Worm (Caenorhabditis elegans) whole organism, young adult: ENCODE data around the gene W06G6.9.

ENCODE experiments used
- F22D6.2 ChIP-seq: sonication (generic microtip); optimal IDR thresholded peaks from 2 replicates; lab custom pipeline; 2016; ENCODE audit warnings: mild to moderate bottlenecking, missing genetic modification characterization, missing compliant biosample characterization
- F33H1.4 ChIP-seq: fragments of 200-800 bp; sonication (Bioruptor generic); IDR thresholded peaks from 2 replicates; pipeline ENCODE4 v1.3.6; 2022; ENCODE audit warnings: missing genetic modification reagents, missing genetic modification characterization, missing compliant biosample characterization

ce11 chrV:16600623-16601022, 45.6 kb downstream of the W06G6.9 start, which contains the start of gene T03E6.9:
- TF ChIP-seq F22D6.2 (tag; lab: Kevin White, UChicago) (no peak), F33H1.4 (GFP tag; lab: Robert Waterston, UW) (no peak)
